Worm (Caenorhabditis elegans): ENCODE measurements around the gene R07H5.11.

The R07H5.11 gene

DNA sequence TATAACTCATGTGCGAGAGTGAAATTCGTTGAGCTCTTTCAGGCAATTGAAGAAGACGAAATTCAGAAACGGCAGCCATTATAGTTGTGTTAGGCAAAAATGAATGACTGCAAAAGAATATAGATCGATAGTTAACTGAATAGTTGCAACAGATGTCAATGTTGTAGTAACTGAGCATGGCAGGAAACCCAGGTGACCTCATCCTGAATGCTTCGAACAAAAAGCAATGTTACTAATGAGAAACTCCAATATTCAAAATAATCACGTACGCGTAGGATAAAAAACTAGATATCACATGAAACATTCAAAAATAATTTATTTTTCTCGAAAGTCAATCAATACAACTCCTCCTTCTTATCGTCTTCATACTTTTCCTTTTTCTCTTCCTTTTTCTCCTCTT lies 40.1 kb upstream of the R07H5.11 start, which contains the start of gene fbxb-9:
TSS of gene fbxb-9 (minus strand) at position 101 of the 400 bp plus-strand sequence.
- TF ChIP-seq unc-3 (GFP tag; conservative IDR thresholded peaks at IDR 0.05) (no peak), unc-3 (tag; optimal IDR thresholded peaks at IDR 0.05) (no peak)

DNA sequence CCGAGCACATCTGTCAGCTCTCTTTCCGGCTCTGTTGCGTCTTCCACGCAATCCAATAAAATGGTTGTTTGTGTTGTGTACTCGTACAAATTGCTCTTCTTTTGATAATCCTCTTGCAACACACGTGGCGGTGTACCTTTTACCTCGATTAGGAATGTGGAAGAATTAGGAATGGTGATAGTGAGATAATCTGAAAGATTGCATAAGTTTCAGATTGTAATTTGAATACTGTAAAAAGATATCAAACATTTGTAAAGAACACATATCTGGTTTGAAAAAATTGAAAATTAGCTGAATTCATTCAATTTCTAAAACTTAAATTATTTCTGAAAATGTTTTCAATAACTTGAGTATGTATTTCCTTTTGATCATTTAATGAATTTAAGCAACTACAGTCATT lies 37.7 kb upstream of the R07H5.11 start, which contains the start of gene C08F8.6:
TSS of gene C08F8.6 (minus strand) at position 101 of the 400 bp plus-strand sequence.
- TF ChIP-seq ceh-14 (tag; optimal IDR thresholded peaks at IDR 0.05) (no peak), nhr-232 (tag; optimal IDR thresholded peaks at IDR 0.05) (no peak), pqm-1 (tag; optimal IDR thresholded peaks at IDR 0.05) (no peak), ceh-48 (tag; optimal IDR thresholded peaks at IDR 0.05) (no peak), elt-2 (tag; optimal IDR thresholded peaks at IDR 0.05) (no peak), pros-1 (tag; optimal IDR thresholded peaks at IDR 0.05) (no peak), tbx-2 (tag; optimal IDR thresholded peaks at IDR 0.05) (no peak), unc-55 (GFP tag; optimal IDR thresholded peaks at IDR 0.05) (no peak)

ce11 chrIV:11169652-11170051 lies 32.9 kb upstream of the R07H5.11 start, which contains the start of gene nhr-67:
Gene nhr-67, plus strand, starts transcription at chrIV:11169748.
- no peak for TF ChIP-seq tbx-2 (tag; optimal IDR thresholded peaks at IDR 0.05)
- TF ChIP-seq zip-5 (tag; optimal IDR thresholded peaks at IDR 0.05), result no peak
- no peak for TF ChIP-seq gmeb-2 (tag; optimal IDR thresholded peaks at IDR 0.05)
- TF ChIP-seq nfya-1 (tag; optimal IDR thresholded peaks at IDR 0.05), result no peak
- no peak for TF ChIP-seq pag-3 (tag; optimal IDR thresholded peaks at IDR 0.05; ENCODE audit: borderline replicate concordance)
- TF ChIP-seq hlh-8 (tag; optimal IDR thresholded peaks at IDR 0.05), result no peak
- no peak for TF ChIP-seq ets-4 (tag; optimal IDR thresholded peaks at IDR 0.05)
- TF ChIP-seq pros-1 (tag; optimal IDR thresholded peaks at IDR 0.05), result no peak
- no peak for TF ChIP-seq F13H6.1 (tag; optimal IDR thresholded peaks at IDR 0.05)
- no peak for TF ChIP-seq ama-1 (optimal IDR thresholded peaks at IDR 0.05)
- TF ChIP-seq ceh-34 (tag; optimal IDR thresholded peaks at IDR 0.05), result no peak
- no peak for TF ChIP-seq unc-3 (GFP tag; conservative IDR thresholded peaks at IDR 0.05)
- TF ChIP-seq unc-3 (tag; optimal IDR thresholded peaks at IDR 0.05), result no peak
- no peak for TF ChIP-seq K09A11.1 (tag; optimal IDR thresholded peaks at IDR 0.05; ENCODE audit: insufficient read depth)
- TF ChIP-seq tbx-7 (tag; optimal IDR thresholded peaks at IDR 0.05), result no peak
- TF ChIP-seq unc-86 (tag; optimal IDR thresholded peaks at IDR 0.05), result no peak
- no peak for TF ChIP-seq syd-9 (tag; optimal IDR thresholded peaks at IDR 0.05)
- no peak for TF ChIP-seq dmd-4 (tag; optimal IDR thresholded peaks at IDR 0.05; ENCODE audit: borderline replicate concordance)

DNA sequence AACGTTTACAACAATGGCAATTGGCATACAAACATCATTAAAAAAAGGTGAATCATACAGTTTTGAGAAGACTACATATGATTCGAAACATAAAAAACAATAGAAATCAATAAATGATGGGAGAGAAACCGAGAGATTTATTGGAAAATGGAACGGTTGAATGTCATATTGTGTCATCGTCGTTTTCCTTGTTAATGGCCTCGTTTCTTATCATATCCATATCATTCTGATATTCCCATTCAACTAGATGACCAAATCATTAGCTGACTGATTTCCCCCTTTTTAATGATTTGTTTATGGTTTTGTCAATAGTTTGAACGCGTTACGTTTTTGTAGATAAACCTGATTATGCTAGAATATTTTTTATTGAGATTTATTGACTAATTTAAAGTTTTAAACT lies 27.8 kb upstream of the R07H5.11 start:
- no peak for TF ChIP-seq hlh-30 (tag; optimal IDR thresholded peaks at IDR 0.05; ENCODE audit: insufficient read depth)

- TF ChIP-seq tbx-2 (tag; optimal IDR thresholded peaks at IDR 0.05) (no peak), pha-4 (tag; optimal IDR thresholded peaks at IDR 0.05) (no peak), ceh-31 (tag; optimal IDR thresholded peaks at IDR 0.05) (no peak), unc-86 (tag; optimal IDR thresholded peaks at IDR 0.05) (no peak), mec-3 (tag; optimal IDR thresholded peaks at IDR 0.05; ENCODE audit: borderline replicate concordance) (no peak), dve-1 (tag; optimal IDR thresholded peaks at IDR 0.05) (no peak)
Observed at ce11 chrIV:11176967-11177366, 25.6 kb upstream of the R07H5.11 start, which contains the start of gene rap-3. Gene rap-3, plus strand, starts transcription at chrIV:11177267.

DNA sequence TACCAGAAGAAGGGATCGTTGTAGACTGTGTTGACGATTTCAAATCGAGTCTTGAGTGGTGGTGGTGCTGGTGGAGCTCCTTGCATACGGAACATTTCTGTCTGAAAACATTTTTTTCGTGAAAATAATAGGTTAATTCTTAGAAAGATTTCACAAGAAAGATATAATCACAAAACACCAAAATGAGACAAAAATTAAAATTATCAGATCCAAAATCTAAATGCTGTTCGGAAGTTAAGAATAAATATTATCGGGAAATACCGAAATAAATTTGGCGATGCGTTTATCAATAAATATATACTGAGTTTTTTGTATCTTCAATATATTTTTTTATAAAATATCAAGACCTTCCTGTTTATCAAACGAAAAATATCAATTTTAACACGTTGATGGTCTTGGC lies 24.1 kb upstream of the R07H5.11 start, which contains the start of gene C08F8.9:
TSS of gene C08F8.9 (minus strand) at position 101 of the 400 bp plus-strand sequence.
- no peak for TF ChIP-seq unc-86 (tag; optimal IDR thresholded peaks at IDR 0.05)
- TF ChIP-seq ttx-3 (tag; optimal IDR thresholded peaks at IDR 0.05), result no peak
- TF ChIP-seq pag-3 (tag; optimal IDR thresholded peaks at IDR 0.05; ENCODE audit: borderline replicate concordance), result no peak
- TF ChIP-seq K09A11.1 (tag; optimal IDR thresholded peaks at IDR 0.05; ENCODE audit: insufficient read depth), result no peak
- no peak for TF ChIP-seq lin-11 (tag; optimal IDR thresholded peaks at IDR 0.05)
- TF ChIP-seq unc-42 (tag; optimal IDR thresholded peaks at IDR 0.05), result no peak

Measured in whole organism, late embryonic.